Fruit fly (Drosophila melanogaster) whole organism, pupa: ENCODE results near the gene CG43672.

Source experiments
- CG10348 ChIP-seq: fragments of 200-800 bp; sonication (Bioruptor generic); IDR thresholded peaks from 2 replicates; pipeline ENCODE4 v1.3.6; 2022; ENCODE audit warnings: missing biosample characterization, missing genetic modification characterization
- CG13204 ChIP-seq: fragments of 200-800 bp; sonication (Bioruptor generic); optimal IDR thresholded peaks from 2 replicates; lab custom pipeline; 2018; ENCODE audit warnings: missing biosample characterization, mild to moderate bottlenecking, missing genetic modification characterization, moderate library complexity
- CG14655 ChIP-seq: fragments of 200-800 bp; sonication (Bioruptor generic); optimal IDR thresholded peaks from 3 replicates; lab custom pipeline; 2017; ENCODE audit warnings: mild to moderate bottlenecking, missing biosample characterization, missing genetic modification reagents, missing genetic modification characterization
- CG32121 ChIP-seq: fragments of 200-800 bp; sonication (Bioruptor generic); IDR thresholded peaks from 2 replicates; pipeline ENCODE4 v1.3.6; 2022; ENCODE audit warnings: missing biosample characterization, missing genetic modification characterization
- CG4496 ChIP-seq: fragments of 200-800 bp; sonication (Bioruptor generic); IDR thresholded peaks from 3 replicates; pipeline ENCODE4 v1.3.6; 2022; ENCODE audit warnings: missing biosample characterization, missing genetic modification characterization
- CG8159 ChIP-seq: fragments of 200-800 bp; sonication (Bioruptor generic); optimal IDR thresholded peaks from 3 replicates; lab custom pipeline; 2018; ENCODE audit warnings: missing biosample characterization, mild to moderate bottlenecking, missing genetic modification characterization, moderate library complexity
- CG8301 ChIP-seq: fragments of 200-800 bp; sonication (Bioruptor generic); optimal IDR thresholded peaks from 2 replicates; lab custom pipeline; 2018; ENCODE audit warnings: missing biosample characterization, mild to moderate bottlenecking, missing genetic modification characterization
- CG9948 ChIP-seq: fragments of 200-800 bp; sonication (Bioruptor generic); optimal IDR thresholded peaks from 2 replicates; lab custom pipeline; 2018; ENCODE audit warnings: missing biosample characterization, mild to moderate bottlenecking, missing genetic modification characterization, moderate library complexity
- D1 ChIP-seq: fragments of 200-800 bp; sonication (Bioruptor generic); optimal IDR thresholded peaks from 2 replicates; lab custom pipeline; 2018; ENCODE audit warnings: missing biosample characterization, mild to moderate bottlenecking, missing genetic modification characterization, moderate library complexity
- EcR ChIP-seq: fragments of 200-800 bp; sonication (Bioruptor generic); optimal IDR thresholded peaks from 3 replicates; lab custom pipeline; 2019; ENCODE audit warnings: missing biosample characterization, missing genetic modification characterization, mild to moderate bottlenecking, moderate library complexity, missing genetic modification reagents
- Ets98B ChIP-seq: fragments of 200-800 bp; sonication (Bioruptor generic); IDR thresholded peaks from 2 replicates; pipeline ENCODE4 v1.3.6; 2022; ENCODE audit warnings: missing biosample characterization, missing genetic modification characterization
- Pif1A ChIP-seq: fragments of 200-800 bp; sonication (Bioruptor generic); optimal IDR thresholded peaks from 3 replicates; lab custom pipeline; 2016; ENCODE audit warnings: missing biosample characterization, missing genetic modification characterization
- Snoo ChIP-seq: fragments of 200-800 bp; sonication (Bioruptor generic); optimal IDR thresholded peaks from 3 replicates; lab custom pipeline; 2017; ENCODE audit warnings: missing biosample characterization, mild to moderate bottlenecking, missing genetic modification characterization, inconsistent platforms

- TF ChIP-seq CG8301 (tag; lab: Kevin White, UChicago) (no peak), CG4496 (GFP tag; lab: Robert Waterston, UW) (no peak), CG32121 (GFP tag; lab: Robert Waterston, UW) (no peak), CG13204 (GFP tag; lab: Kevin White, UChicago) (no peak), Snoo (tag; lab: Kevin White, UChicago) (no peak), Pif1A (GFP tag; lab: Kevin White, UChicago) (no peak), CG10348 (no peak), EcR (GFP tag; lab: Kevin White, UChicago) (no peak), CG8159 (no peak), D1 (tag; lab: Kevin White, UChicago) (no peak), CG9948 (no peak), Ets98B (no peak), CG14655 (GFP tag; lab: Kevin White, UChicago) (no peak)
Measured at dm6 chrX:15746682-15747196, 26.0 kb upstream of the CG43672 start.
